Worm (Caenorhabditis elegans) whole organism, young adult: ENCODE results near the gene T09F5.10.

Experiments
- B0035.1 ChIP-seq: sonication (generic microtip); optimal IDR thresholded peaks from 2 replicates; lab custom pipeline; 2016; ENCODE audit warnings: missing genetic modification characterization, mild to moderate bottlenecking, missing compliant biosample characterization, missing genotype, missing genetic modification reagents
- B0261.1 ChIP-seq: sonication (generic microtip); optimal IDR thresholded peaks from 2 replicates; lab custom pipeline; 2016; ENCODE audit warnings: mild to moderate bottlenecking, missing genetic modification characterization, moderate library complexity, missing compliant biosample characterization
- C17E4.6 ChIP-seq: fragments of 200-800 bp; sonication (Bioruptor generic); IDR thresholded peaks from 2 replicates; pipeline ENCODE4 v1.3.6; 2022; ENCODE audit warnings: missing genetic modification reagents, missing genetic modification characterization, missing compliant biosample characterization
- D2030.7 ChIP-seq: fragments of 200-800 bp; sonication (Bioruptor generic); IDR thresholded peaks from 2 replicates; pipeline ENCODE4 v1.3.6; 2022; ENCODE audit warnings: missing genetic modification reagents, missing genetic modification characterization, missing compliant biosample characterization
- F33H1.4 ChIP-seq: fragments of 200-800 bp; sonication (Bioruptor generic); IDR thresholded peaks from 2 replicates; pipeline ENCODE4 v1.3.6; 2022; ENCODE audit warnings: missing genetic modification reagents, missing genetic modification characterization, missing compliant biosample characterization
- F39B2.1 ChIP-seq: fragments of 200-800 bp; sonication (Bioruptor generic); IDR thresholded peaks from 2 replicates; pipeline ENCODE4 v1.3.6; 2022; ENCODE audit warnings: missing genetic modification reagents, missing genetic modification characterization, missing compliant biosample characterization
- F52B5.7 ChIP-seq: sonication (generic microtip); optimal IDR thresholded peaks from 2 replicates; lab custom pipeline; 2016; ENCODE audit warnings: mild to moderate bottlenecking, missing genetic modification characterization, missing compliant biosample characterization
- F57C9.4 ChIP-seq: sonication (generic microtip); optimal IDR thresholded peaks from 2 replicates; lab custom pipeline; 2017; ENCODE audit warnings: mild to moderate bottlenecking, missing genetic modification characterization, missing compliant biosample characterization
- T07F8.4 ChIP-seq: sonication (generic microtip); optimal IDR thresholded peaks from 2 replicates; lab custom pipeline; 2016; ENCODE audit warnings: mild to moderate bottlenecking, missing genetic modification characterization, moderate library complexity, missing compliant biosample characterization
- Y95B8A.8 ChIP-seq: fragments of 200-800 bp; sonication (Bioruptor generic); IDR thresholded peaks from 2 replicates; pipeline ENCODE4 v1.3.6; 2022; ENCODE audit warnings: missing genetic modification reagents, missing genetic modification characterization, missing compliant biosample characterization
- atf-7 ChIP-seq: sonication (generic microtip); optimal IDR thresholded peaks from 2 replicates; lab custom pipeline; 2017; ENCODE audit warnings: mild to moderate bottlenecking, missing genetic modification characterization, missing compliant biosample characterization
- ccch-3 ChIP-seq: fragments of 200-800 bp; sonication (Bioruptor generic); optimal IDR thresholded peaks from 2 replicates; lab custom pipeline; 2018; ENCODE audit warnings: mild to moderate bottlenecking, missing genetic modification characterization, missing compliant biosample characterization
- cebp-2 ChIP-seq: fragments of 200-800 bp; sonication (Bioruptor generic); IDR thresholded peaks from 2 replicates; pipeline ENCODE4 v1.3.6; 2022; ENCODE audit warnings: missing genetic modification characterization, missing compliant biosample characterization
- ceh-100 ChIP-seq: fragments of 200-800 bp; sonication (Bioruptor generic); IDR thresholded peaks from 2 replicates; pipeline ENCODE4 v1.3.6; 2022; ENCODE audit warnings: missing genetic modification reagents, missing genetic modification characterization, missing compliant biosample characterization
- dpff-1 ChIP-seq: sonication (generic microtip); optimal IDR thresholded peaks from 2 replicates; lab custom pipeline; 2017; ENCODE audit warnings: mild to moderate bottlenecking, missing genetic modification characterization, missing compliant biosample characterization
- ets-4 ChIP-seq: fragments of 200-800 bp; sonication (Bioruptor generic); optimal IDR thresholded peaks from 2 replicates; lab custom pipeline; 2018; ENCODE audit warnings: mild to moderate bottlenecking, missing genetic modification characterization, missing compliant biosample characterization
- hmg-1.2 ChIP-seq: fragments of 200-800 bp; sonication (Bioruptor generic); IDR thresholded peaks from 2 replicates; pipeline ENCODE4 v1.3.6; 2022; ENCODE audit warnings: missing genetic modification reagents, missing genetic modification characterization, missing compliant biosample characterization
- let-607 ChIP-seq, 2 experiments: fragments of 200-800 bp in 1 of 2; sonication (Bioruptor generic) in 1 of 2; sonication (generic microtip) in 1 of 2; optimal IDR thresholded peaks; 2 replicates each; lab custom pipeline; 2016 to 2018; ENCODE audit warnings: mild to moderate bottlenecking in 2 of 2, missing compliant biosample characterization in 2 of 2, missing genetic modification characterization in 2 of 2, moderate library complexity in 2 of 2, missing genotype in 1 of 2
- lin-26 ChIP-seq: fragments of 200-800 bp; sonication (Bioruptor generic); IDR thresholded peaks from 2 replicates; pipeline ENCODE4 v1.3.6; 2022; ENCODE audit warnings: missing genetic modification reagents, missing genetic modification characterization, missing compliant biosample characterization
- lin-35 ChIP-seq, 3 experiments: fragments of 150-350 bp in 2 of 3; sonication (generic microtip) in 1 of 3; optimal IDR thresholded peaks; 2 replicates each; lab custom pipeline; 2014 to 2018; ENCODE audit warnings: missing biosample characterization in 3 of 3, missing genetic modification characterization in 3 of 3, missing genetic modification reagents in 3 of 3
- lin-54 ChIP-seq: fragments of 200-800 bp; sonication (Bioruptor generic); optimal IDR thresholded peaks from 2 replicates; lab custom pipeline; 2018; ENCODE audit warnings: mild to moderate bottlenecking, missing genetic modification characterization, missing compliant biosample characterization
- lsy-27 ChIP-seq: sonication (generic microtip); optimal IDR thresholded peaks from 2 replicates; lab custom pipeline; 2017; ENCODE audit warnings: missing genetic modification characterization, mild to moderate bottlenecking, missing compliant biosample characterization, antibody characterized with exemption, missing genotype, borderline replicate concordance; ENCODE audit not compliant: insufficient read depth
- nhr-179 ChIP-seq: sonication (generic microtip); optimal IDR thresholded peaks from 2 replicates; lab custom pipeline; 2016; ENCODE audit warnings: mild to moderate bottlenecking, missing genetic modification characterization, missing compliant biosample characterization
- nhr-80 ChIP-seq: sonication (generic microtip); optimal IDR thresholded peaks from 2 replicates; lab custom pipeline; 2016; ENCODE audit warnings: missing genetic modification characterization, missing compliant biosample characterization
- pbrm-1 ChIP-seq: fragments of 200-800 bp; sonication (Bioruptor generic); IDR thresholded peaks from 2 replicates; pipeline ENCODE4 v1.3.6; 2022; ENCODE audit warnings: missing genetic modification reagents, missing genetic modification characterization, missing compliant biosample characterization
- repo-1 ChIP-seq: sonication (generic microtip); optimal IDR thresholded peaks from 2 replicates; lab custom pipeline; 2017; ENCODE audit warnings: mild to moderate bottlenecking, missing genetic modification characterization, missing compliant biosample characterization
- snpc-1.3 ChIP-seq: sonication (generic microtip); optimal IDR thresholded peaks from 2 replicates; lab custom pipeline; 2017; ENCODE audit warnings: missing genetic modification characterization, mild to moderate bottlenecking, missing compliant biosample characterization, antibody characterized with exemption, moderate library complexity, missing genotype, missing genetic modification reagents; ENCODE audit not compliant: insufficient read depth
- snpc-4 ChIP-seq, 5 experiments: fragments of 150-350 bp in 1 of 5; sonication (generic microtip) in 4 of 5; optimal IDR thresholded peaks; 2 replicates each; lab custom pipeline; 2014 to 2018; ENCODE audit warnings: missing genetic modification characterization in 5 of 5, missing biosample characterization in 3 of 5, antibody characterized with exemption in 2 of 5, mild to moderate bottlenecking in 2 of 5, missing compliant biosample characterization in 2 of 5, missing genotype in 2 of 5, moderate library complexity in 2 of 5, missing genetic modification reagents in 1 of 5
- sptf-2 ChIP-seq: fragments of 200-800 bp; sonication (Bioruptor generic); optimal IDR thresholded peaks from 2 replicates; lab custom pipeline; 2018; ENCODE audit warnings: mild to moderate bottlenecking, missing genetic modification characterization, missing compliant biosample characterization
- tbp1 ChIP-seq: fragments of 200-800 bp; sonication (Bioruptor generic); optimal IDR thresholded peaks from 2 replicates; lab custom pipeline; 2018; ENCODE audit warnings: mild to moderate bottlenecking, missing genetic modification characterization, missing compliant biosample characterization
- tlf-1 ChIP-seq: fragments of 200-800 bp; sonication (Bioruptor generic); optimal IDR thresholded peaks from 2 replicates; lab custom pipeline; 2018; ENCODE audit warnings: mild to moderate bottlenecking, missing genetic modification characterization, missing compliant biosample characterization
- ztf-26 ChIP-seq: sonication (generic microtip); optimal IDR thresholded peaks from 2 replicates; lab custom pipeline; 2017; ENCODE audit warnings: missing genetic modification characterization, missing compliant biosample characterization
- ztf-3 ChIP-seq: fragments of 200-800 bp; sonication (Bioruptor generic); optimal IDR thresholded peaks from 2 replicates; lab custom pipeline; 2018; ENCODE audit warnings: mild to moderate bottlenecking, missing genetic modification characterization, missing compliant biosample characterization

Gene T09F5.10

DNA sequence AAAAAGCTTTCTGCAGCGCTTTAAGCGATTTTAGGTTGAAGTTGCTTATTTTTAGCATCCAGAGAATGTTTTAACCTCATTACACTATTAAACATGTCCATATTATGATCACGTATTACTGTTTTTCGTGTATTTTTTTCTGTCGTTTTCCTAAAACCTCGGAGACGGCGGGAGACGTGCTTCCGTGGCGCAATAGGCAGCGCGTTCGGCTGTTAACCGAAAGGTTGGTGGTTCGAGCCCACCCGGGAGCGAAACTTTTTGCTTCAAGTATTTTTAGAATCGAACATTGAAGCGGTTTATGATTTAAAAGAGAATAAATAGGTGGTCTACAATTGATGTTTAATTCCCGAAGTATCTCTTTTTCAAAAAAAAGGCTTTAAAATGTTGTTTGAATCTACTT is 23.4 kb upstream of the T09F5.10 start (continued):
- peak; percentile 75 for TF ChIP-seq D2030.7 (GFP tag; lab: Robert Waterston, UW)
- no peak for TF ChIP-seq lin-54 (GFP tag; lab: Kevin White, UChicago)
- TF ChIP-seq dpff-1 (tag; lab: Kevin White, UChicago) = no peak
- no peak for TF ChIP-seq Y95B8A.8 (GFP tag; lab: Robert Waterston, UW)
- peak; percentile 78 for TF ChIP-seq B0261.1
- peak; percentile 62; the same call in 1 of the 2 replicates for TF ChIP-seq hmg-1.2 (GFP tag; lab: Robert Waterston, UW)
- peak; percentile 2 for TF ChIP-seq lsy-27
- peak; percentile 87 for TF ChIP-seq tbp1 (GFP tag; lab: Kevin White, UChicago)
- peak; percentile 68; the same call in 1 of the 2 replicates for TF ChIP-seq pbrm-1 (GFP tag; lab: Robert Waterston, UW)
- TF ChIP-seq ccch-3 (GFP tag; lab: Kevin White, UChicago) = no peak
- TF ChIP-seq tlf-1 (GFP tag; lab: Kevin White, UChicago) = no peak
- TF ChIP-seq F33H1.4 (GFP tag; lab: Robert Waterston, UW) = no peak

ce11 chrV:15158691-15159090 is 21.2 kb upstream of the T09F5.10 start, which contains the start of gene str-45:
Gene str-45 (plus strand): TSS chrV:15158991.
- no peak for TF ChIP-seq atf-7 (tag; lab: Kevin White, UChicago)
- TF ChIP-seq, all 124 proteins: peak for 0

DNA sequence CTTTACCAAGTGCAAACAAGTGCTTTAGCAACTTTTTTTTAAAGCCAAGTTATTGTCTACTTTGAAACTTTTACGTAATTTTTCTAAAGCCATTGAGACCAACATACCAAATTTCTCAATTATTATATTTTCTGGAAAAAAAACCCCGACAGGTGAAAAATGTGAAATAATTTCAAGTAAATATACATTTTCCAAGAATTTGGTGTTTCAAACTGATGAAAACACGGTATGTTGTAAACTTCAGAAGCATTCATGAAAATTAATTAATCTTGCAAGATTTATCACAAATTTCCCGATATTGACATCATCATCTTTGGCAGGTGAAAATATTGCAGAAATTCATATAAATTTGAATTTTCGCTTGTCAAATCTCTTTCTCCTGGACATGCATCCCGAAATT is 17.2 kb upstream of the T09F5.10 start, which contains the start of gene srz-11:
Gene srz-11 (plus strand): TSS at position 386 of the 400 bp plus-strand sequence.
- no peak for TF ChIP-seq T07F8.4
- TF ChIP-seq repo-1 (tag; lab: Kevin White, UChicago) = no peak
- no peak for TF ChIP-seq lsy-27
- no peak for TF ChIP-seq B0035.1 (tag; lab: Kevin White, UChicago)
- TF ChIP-seq dpff-1 (tag; lab: Kevin White, UChicago) = no peak
- no peak for TF ChIP-seq C17E4.6 (GFP tag; lab: Robert Waterston, UW)

DNA sequence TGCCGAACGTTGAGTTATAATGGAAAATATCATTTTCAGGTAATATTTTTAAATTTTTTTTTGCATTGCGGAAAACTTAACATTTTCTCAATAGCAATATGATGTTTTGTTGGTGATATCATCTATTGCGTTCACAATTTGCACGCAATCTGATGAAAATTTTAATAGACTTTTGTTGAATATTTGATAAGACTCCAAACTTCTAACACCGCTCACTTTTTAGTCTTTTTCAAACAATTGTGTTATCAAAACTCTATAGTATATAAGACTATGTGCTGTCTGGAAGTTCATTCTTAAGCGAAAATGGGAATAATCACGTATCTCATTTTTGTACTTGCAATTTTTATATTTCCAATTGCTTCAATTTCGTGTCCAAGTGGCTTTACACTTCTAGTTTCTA is 4.4 kb upstream of the T09F5.10 start, which contains the start of gene clec-47:
Gene clec-47 (plus strand): TSS at position 301 of the 400 bp plus-strand sequence.
- TF ChIP-seq B0035.1 (tag; lab: Kevin White, UChicago) = no peak
- no peak for TF ChIP-seq snpc-4 (GFP tag; optimal IDR thresholded peaks at IDR 0.05; lab: Kevin White, UChicago)
- TF ChIP-seq snpc-4 (tag; optimal IDR thresholded peaks at IDR 0.05; lab: Kevin White, UChicago) = no peak
- no peak for TF ChIP-seq tbp1 (GFP tag; lab: Kevin White, UChicago)
- TF ChIP-seq cebp-2 (GFP tag; lab: Robert Waterston, UW) = no peak
- TF ChIP-seq sptf-2 (GFP tag; lab: Kevin White, UChicago) = no peak
- TF ChIP-seq let-607 (tag; optimal IDR thresholded peaks at IDR 0.05; lab: Kevin White, UChicago) = no peak
- no peak for TF ChIP-seq ceh-100 (GFP tag; lab: Robert Waterston, UW)
- no peak for TF ChIP-seq ztf-26
- TF ChIP-seq F52B5.7 (tag; lab: Kevin White, UChicago) = no peak
- no peak for TF ChIP-seq lin-54 (GFP tag; lab: Kevin White, UChicago)

- no peak for TF ChIP-seq ztf-3
- no peak for TF ChIP-seq lin-26 (GFP tag; lab: Robert Waterston, UW)
- TF ChIP-seq ets-4 (GFP tag; lab: Kevin White, UChicago) = no peak
Observed at ce11 chrV:15181899-15182298, 2.0 kb downstream of the T09F5.10 start.

DNA sequence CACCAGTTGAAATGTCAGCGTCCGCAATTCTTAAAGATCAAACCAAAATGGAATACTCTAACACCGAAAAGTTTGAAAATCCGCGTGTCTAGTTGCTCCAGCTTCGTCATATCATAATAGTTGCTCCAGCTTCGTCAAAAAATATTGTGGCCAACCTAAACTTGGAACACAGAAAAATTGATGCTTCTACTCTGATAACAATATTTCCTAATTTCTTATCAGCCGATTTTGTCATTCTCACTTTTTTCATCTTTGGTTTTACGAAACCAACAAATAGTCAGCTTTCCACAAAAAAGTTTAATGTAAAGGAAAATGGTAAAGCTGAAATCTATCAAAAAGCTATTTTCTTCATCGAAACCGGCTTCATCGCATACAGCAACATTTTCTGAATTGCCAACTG is 2.5 kb downstream of the T09F5.10 start, which contains the start of gene fbxa-84:
Gene fbxa-84 (plus strand): TSS at position 34 of the 400 bp plus-strand sequence.
- TF ChIP-seq F57C9.4 (tag; lab: Kevin White, UChicago) = no peak
- TF ChIP-seq snpc-1.3 = no peak
- TF ChIP-seq F39B2.1 (GFP tag; lab: Robert Waterston, UW) = no peak
- peak; percentile 50 for TF ChIP-seq nhr-80
- TF ChIP-seq let-607 (tag; optimal IDR thresholded peaks at IDR 0.05; lab: Kevin White, UChicago) = no peak
- no peak for TF ChIP-seq lin-35 (GFP tag; optimal IDR thresholded peaks at IDR 0.05; lab: Kevin White, UChicago)
- TF ChIP-seq nhr-179 (tag; lab: Kevin White, UChicago) = no peak
